Fruit fly (Drosophila melanogaster): Measurements from ENCODE around the gene Jon65Aiii.

DNA sequence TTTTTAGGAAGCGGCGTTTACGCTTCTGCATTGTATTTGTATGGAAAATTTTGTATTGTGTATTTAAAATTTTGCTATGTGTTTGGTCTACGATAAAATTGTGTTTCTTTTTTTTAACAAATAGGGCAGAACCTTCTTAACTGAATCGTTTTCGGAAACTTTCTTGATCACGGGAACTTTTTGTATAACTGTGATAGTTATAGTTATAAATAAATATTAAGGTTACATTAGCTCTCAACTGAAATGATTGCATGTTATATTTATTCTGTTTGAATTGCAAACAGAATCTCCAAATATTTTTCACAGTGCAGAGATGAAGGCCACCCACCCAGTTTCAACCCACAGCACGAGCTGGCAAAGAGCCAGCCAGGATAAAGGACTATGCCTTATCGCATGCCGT is 39.6 kb upstream of the Jon65Aiii start, which contains the start of gene alphaKap4:
- TF ChIP-seq psq (optimal IDR thresholded peaks at IDR 0.05) (no peak), h (optimal IDR thresholded peaks at IDR 0.05) (no peak), ttk (optimal IDR thresholded peaks at IDR 0.05) (no peak), insv (optimal IDR thresholded peaks at IDR 0.05) (no peak)

Data from Kc167 (cell line).